Fruit fly (Drosophila melanogaster) whole organism, embryonic: ENCODE results near the gene CG14043.
A peak's percentile ranks its signal among the peaks of the same experiment; 100 is the strongest.

ENCODE experiments used
- ATbp ChIP-seq: fragments of 200-800 bp; sonication (Bioruptor generic); optimal IDR thresholded peaks from 2 replicates; lab custom pipeline; 2017; ENCODE audit warnings: missing biosample characterization, mild to moderate bottlenecking, missing genetic modification characterization, missing genetic modification reagents
- CG10366 ChIP-seq: fragments of 200-800 bp; sonication (Bioruptor generic); IDR thresholded peaks from 2 replicates; pipeline ENCODE4 v1.3.6; 2022; ENCODE audit warnings: missing biosample characterization, missing genetic modification characterization
- CG10462 ChIP-seq: fragments of 200-800 bp; sonication (Bioruptor generic); optimal IDR thresholded peaks from 2 replicates; lab custom pipeline; 2016; ENCODE audit warnings: missing biosample characterization, missing genetic modification characterization
- CG15601 ChIP-seq: fragments of 200-800 bp; sonication (Bioruptor generic); optimal IDR thresholded peaks from 3 replicates; lab custom pipeline; 2019; ENCODE audit warnings: missing biosample characterization, mild to moderate bottlenecking, missing genetic modification characterization, moderate library complexity
- CG16863 ChIP-seq: fragments of 200-800 bp; sonication (Bioruptor generic); optimal IDR thresholded peaks from 3 replicates; lab custom pipeline; 2016; ENCODE audit warnings: missing biosample characterization, missing genetic modification characterization
- CG17186 ChIP-seq: fragments of 200-800 bp; sonication (Bioruptor generic); optimal IDR thresholded peaks from 3 replicates; lab custom pipeline; 2017; ENCODE audit warnings: missing biosample characterization, missing genetic modification reagents, missing genetic modification characterization
- CG1792 ChIP-seq: fragments of 200-800 bp; sonication (Bioruptor generic); optimal IDR thresholded peaks from 2 replicates; lab custom pipeline; 2016; ENCODE audit warnings: missing biosample characterization, missing genetic modification characterization
- CG30020 ChIP-seq: fragments of 200-800 bp; optimal IDR thresholded peaks from 2 replicates; lab custom pipeline; 2019; ENCODE audit warnings: missing biosample characterization, mild to moderate bottlenecking, missing genetic modification characterization, moderate library complexity
- CG3163 ChIP-seq: fragments of 200-800 bp; sonication (Bioruptor generic); optimal IDR thresholded peaks from 3 replicates; lab custom pipeline; 2016; ENCODE audit warnings: missing biosample characterization, missing genetic modification characterization
- CG3281 ChIP-seq: fragments of 200-800 bp; sonication (Bioruptor generic); optimal IDR thresholded peaks from 3 replicates; lab custom pipeline; 2017; ENCODE audit warnings: missing biosample characterization, mild to moderate bottlenecking, missing genetic modification characterization
- CG3726 ChIP-seq: fragments of 200-800 bp; sonication (Bioruptor generic); IDR thresholded peaks from 3 replicates; pipeline ENCODE4, ENCODE4 v1.3.6; 2022; ENCODE audit warnings: missing biosample characterization, missing genetic modification characterization
- CG4282 ChIP-seq: fragments of 200-800 bp; sonication (Bioruptor generic); optimal IDR thresholded peaks from 2 replicates; lab custom pipeline; 2016; ENCODE audit warnings: missing biosample characterization, missing genetic modification characterization
- CG9876 ChIP-seq: fragments of 200-800 bp; sonication (Bioruptor generic); optimal IDR thresholded peaks from 2 replicates; lab custom pipeline; 2016; ENCODE audit warnings: missing biosample characterization, missing genetic modification characterization
- CTCF ChIP-seq: fragments of 200-800 bp; sonication (Bioruptor generic); optimal IDR thresholded peaks from 2 replicates; lab custom pipeline; 2017; ENCODE audit warnings: missing biosample characterization, mild to moderate bottlenecking, missing genetic modification characterization, moderate library complexity
- Dp ChIP-seq: fragments of 200-800 bp; sonication (Bioruptor generic); optimal IDR thresholded peaks from 2 replicates; lab custom pipeline; 2018; ENCODE audit warnings: missing biosample characterization, mild to moderate bottlenecking, missing genetic modification characterization, moderate library complexity
- Dref ChIP-seq: fragments of 200-800 bp; sonication (Bioruptor generic); IDR thresholded peaks from 2 replicates; pipeline ENCODE4 v1.3.6; 2022; ENCODE audit warnings: missing biosample characterization, missing genetic modification characterization
- E2f1 ChIP-seq: fragments of 200-800 bp; sonication (Bioruptor generic); IDR thresholded peaks from 2 replicates; pipeline ENCODE4 v1.3.6; 2022; ENCODE audit warnings: missing biosample characterization, missing genetic modification characterization
- Ets65A ChIP-seq: fragments of 200-800 bp; sonication (Bioruptor generic); peaks from one replicate; lab custom pipeline; 2016; ENCODE audit warnings: missing biosample characterization, missing genetic modification characterization
- H15 ChIP-seq: fragments of 200-800 bp; sonication (Bioruptor generic); IDR thresholded peaks from 3 replicates; pipeline ENCODE4 v1.3.6; 2022; ENCODE audit warnings: missing biosample characterization, missing genetic modification characterization
- HLH4C ChIP-seq: fragments of 200-800 bp; sonication (Bioruptor generic); IDR thresholded peaks from 3 replicates; pipeline ENCODE4 v1.3.6; 2022; ENCODE audit warnings: missing biosample characterization, missing genetic modification characterization; ENCODE audit not compliant: partially characterized antibody
- Hmx ChIP-seq: fragments of 200-800 bp; sonication (Bioruptor generic); optimal IDR thresholded peaks from 2 replicates; lab custom pipeline; 2016; ENCODE audit warnings: missing biosample characterization, missing genetic modification characterization
- Hr78 ChIP-seq, 2 experiments: fragments of 200-800 bp in 1 of 2; fragments of >200 bp in 1 of 2; sonication (Bioruptor generic) in 1 of 2; optimal IDR thresholded peaks; 2 replicates each; lab custom pipeline; 2017 to 2019; ENCODE audit warnings: missing biosample characterization in 2 of 2, missing genetic modification characterization in 2 of 2, mild to moderate bottlenecking in 1 of 2, moderate library complexity in 1 of 2
- Lhr ChIP-seq: fragments of 200-800 bp; sonication (Bioruptor generic); optimal IDR thresholded peaks from 3 replicates; lab custom pipeline; 2017; ENCODE audit warnings: mild to moderate bottlenecking, missing biosample characterization, missing genetic modification reagents, missing genetic modification characterization
- MBD-R2 ChIP-seq: fragments of 200-800 bp; sonication (Bioruptor generic); IDR thresholded peaks from 2 replicates; pipeline ENCODE4 v1.3.6; 2022; ENCODE audit warnings: missing biosample characterization, missing genetic modification characterization
- Med ChIP-seq: fragments of 200-800 bp; sonication (Bioruptor generic); peaks from one replicate; lab custom pipeline; 2016; ENCODE audit warnings: missing biosample characterization, missing genetic modification characterization, mild to moderate bottlenecking, inconsistent platforms, moderate library complexity
- NC2β ChIP-seq: fragments of 200-800 bp; sonication (Bioruptor generic); optimal IDR thresholded peaks from 2 replicates; lab custom pipeline; 2016; ENCODE audit warnings: missing biosample characterization, missing genetic modification characterization
- NfI ChIP-seq: fragments of 200-800 bp; sonication (Bioruptor generic); optimal IDR thresholded peaks from 3 replicates; lab custom pipeline; 2018; ENCODE audit warnings: missing biosample characterization, mild to moderate bottlenecking, missing genetic modification characterization, moderate library complexity
- Sin3A ChIP-seq: fragments of >200 bp; optimal IDR thresholded peaks from 2 replicates; lab custom pipeline; 2018
- Sry-β ChIP-seq: fragments of 200-800 bp; sonication (Bioruptor generic); optimal IDR thresholded peaks from 2 replicates; lab custom pipeline; 2018; ENCODE audit warnings: missing biosample characterization, mild to moderate bottlenecking, missing genetic modification characterization, moderate library complexity
- TFAM ChIP-seq: fragments of 200-800 bp; sonication (Bioruptor generic); optimal IDR thresholded peaks from 2 replicates; lab custom pipeline; 2017; ENCODE audit warnings: missing biosample characterization, missing genetic modification characterization, inconsistent platforms
- ab ChIP-seq: fragments of 200-800 bp; sonication (Bioruptor generic); optimal IDR thresholded peaks from 2 replicates; lab custom pipeline; 2016; ENCODE audit warnings: missing biosample characterization, missing genetic modification characterization
- ato ChIP-seq: fragments of 200-800 bp; sonication (Bioruptor generic); IDR thresholded peaks from 2 replicates; pipeline ENCODE4 v1.3.6; 2022; ENCODE audit warnings: missing biosample characterization, missing genetic modification characterization; ENCODE audit not compliant: partially characterized antibody
- bigmax ChIP-seq: fragments of 200-800 bp; sonication (Bioruptor generic); optimal IDR thresholded peaks from 2 replicates; lab custom pipeline; 2018; ENCODE audit warnings: missing biosample characterization, mild to moderate bottlenecking, missing genetic modification characterization
- bowl ChIP-seq: fragments of 200-800 bp; sonication (Bioruptor generic); IDR thresholded peaks from 2 replicates; pipeline ENCODE4 v1.3.6; 2022; ENCODE audit warnings: missing biosample characterization, missing genetic modification characterization
- btn ChIP-seq: fragments of 200-800 bp; sonication (Bioruptor generic); optimal IDR thresholded peaks from 2 replicates; lab custom pipeline; 2016; ENCODE audit warnings: missing biosample characterization, missing genetic modification characterization
- cg ChIP-seq: fragments of 200-800 bp; sonication (Bioruptor generic); optimal IDR thresholded peaks from 3 replicates; lab custom pipeline; 2019; ENCODE audit warnings: missing biosample characterization, mild to moderate bottlenecking, missing genetic modification characterization, moderate library complexity
- corto ChIP-seq: fragments of 200-800 bp; sonication (Bioruptor generic); optimal IDR thresholded peaks from 2 replicates; lab custom pipeline; 2016; ENCODE audit warnings: missing biosample characterization, mild to moderate bottlenecking, missing genetic modification characterization, moderate library complexity
- gcm ChIP-seq: fragments of 200-800 bp; sonication (Bioruptor generic); optimal IDR thresholded peaks from 2 replicates; lab custom pipeline; 2019; ENCODE audit warnings: missing biosample characterization, mild to moderate bottlenecking, missing genetic modification characterization, moderate library complexity
- grn ChIP-seq: fragments of 200-800 bp; sonication (Bioruptor generic); optimal IDR thresholded peaks from 3 replicates; lab custom pipeline; 2017; ENCODE audit warnings: missing biosample characterization, missing genetic modification characterization
- h ChIP-seq: fragments of >200 bp; optimal IDR thresholded peaks from 2 replicates; lab custom pipeline; 2017
- ind ChIP-seq: fragments of 200-800 bp; sonication (Bioruptor generic); optimal IDR thresholded peaks from 3 replicates; lab custom pipeline; 2016; ENCODE audit warnings: missing biosample characterization, missing genetic modification characterization
- lbe ChIP-seq: fragments of 200-800 bp; sonication (Bioruptor generic); optimal IDR thresholded peaks from 2 replicates; lab custom pipeline; 2016; ENCODE audit warnings: missing biosample characterization, mild to moderate bottlenecking, missing genetic modification characterization
- lilli ChIP-seq: fragments of 200-800 bp; sonication (Bioruptor generic); optimal IDR thresholded peaks from 3 replicates; lab custom pipeline; 2016; ENCODE audit warnings: missing biosample characterization, missing genetic modification characterization
- onecut ChIP-seq: fragments of 200-800 bp; sonication (Bioruptor generic); IDR thresholded peaks from 2 replicates; pipeline ENCODE4 v1.3.6; 2022; ENCODE audit warnings: missing biosample characterization, missing genetic modification characterization
- phol ChIP-seq: fragments of 200-800 bp; sonication (Bioruptor generic); optimal IDR thresholded peaks from 3 replicates; lab custom pipeline; 2018; ENCODE audit warnings: missing biosample characterization, mild to moderate bottlenecking, missing genetic modification characterization, moderate library complexity
- scrt ChIP-seq: fragments of 200-800 bp; sonication (Bioruptor generic); optimal IDR thresholded peaks from 2 replicates; lab custom pipeline; 2018; ENCODE audit warnings: missing biosample characterization, mild to moderate bottlenecking, missing genetic modification characterization, moderate library complexity
- sima ChIP-seq: fragments of 200-800 bp; sonication (Bioruptor generic); optimal IDR thresholded peaks from 2 replicates; lab custom pipeline; 2016; ENCODE audit warnings: missing biosample characterization, missing genetic modification characterization
- ssp ChIP-seq: fragments of 200-800 bp; sonication (Bioruptor generic); IDR thresholded peaks from 2 replicates; pipeline ENCODE4 v1.3.6; 2022; ENCODE audit warnings: missing biosample characterization, missing genetic modification characterization
- trh ChIP-seq: fragments of 200-800 bp; sonication (Bioruptor generic); optimal IDR thresholded peaks from 2 replicates; lab custom pipeline; 2016; ENCODE audit warnings: missing biosample characterization, missing genetic modification characterization
- unpg ChIP-seq: fragments of 200-800 bp; sonication (Bioruptor generic); optimal IDR thresholded peaks from 3 replicates; lab custom pipeline; 2018; ENCODE audit warnings: missing biosample characterization, mild to moderate bottlenecking, missing genetic modification characterization, moderate library complexity
- z ChIP-seq: fragments of 200-800 bp; sonication (Bioruptor generic); IDR thresholded peaks from 3 replicates; pipeline ENCODE4 v1.3.6; 2022; ENCODE audit warnings: missing biosample characterization, missing genetic modification characterization
- zfh2 ChIP-seq: fragments of 200-800 bp; sonication (Bioruptor generic); optimal IDR thresholded peaks from 2 replicates; lab custom pipeline; 2016; ENCODE audit warnings: missing biosample characterization, missing genetic modification characterization

The CG14043 gene

dm6 chr2L:4976988-4977551 lies 5.6 kb downstream of the CG14043 start, which contains the start of the genes Gmd and CG3792 (continued):
- TF ChIP-seq Med (peak; percentile 98), CG17186 (GFP tag; lab: Kevin White, UChicago) (peak; percentile 63), phol (tag; lab: Kevin White, UChicago) (peak; percentile 96), CG10462 (GFP tag; lab: Kevin White, UChicago) (peak; percentile 91), ind (GFP tag; lab: Kevin White, UChicago) (peak; percentile 97), h (lab: Kevin White, UChicago) (no peak), Hmx (GFP tag; lab: Kevin White, UChicago) (peak; percentile 92), bigmax (GFP tag; lab: Kevin White, UChicago) (no peak), z (peak; percentile 35; the same call in 1 of the 3 replicates), scrt (GFP tag; lab: Kevin White, UChicago) (no peak), Lhr (GFP tag; lab: Kevin White, UChicago) (peak; percentile 81), CG4282 (peak; percentile 96), CG3726 (GFP tag; lab: Robert Waterston, UW) (peak; percentile 94), CG9876 (GFP tag; lab: Kevin White, UChicago) (peak; percentile 75), sima (GFP tag; lab: Kevin White, UChicago) (peak; percentile 77), ATbp (GFP tag; lab: Kevin White, UChicago) (no peak), bowl (GFP tag; lab: Robert Waterston, UW) (peak; percentile 89), onecut (GFP tag; lab: Robert Waterston, UW) (peak; percentile 89), MBD-R2 (GFP tag; lab: Robert Waterston, UW) (peak; percentile 97), btn (GFP tag; lab: Kevin White, UChicago) (peak; percentile 68), unpg (peak; percentile 96), CG10366 (GFP tag; lab: Robert Waterston, UW) (peak; percentile 94), ssp (GFP tag; lab: Robert Waterston, UW) (peak; percentile 91), TFAM (GFP tag; lab: Kevin White, UChicago) (peak; percentile 69), NC2β (peak; percentile 91), H15 (peak; percentile 95), ab (GFP tag; lab: Kevin White, UChicago) (peak; percentile 84), CG15601 (tag; lab: Kevin White, UChicago) (peak; percentile 92), grn (GFP tag; lab: Kevin White, UChicago) (peak; percentile 59), NfI (GFP tag; lab: Kevin White, UChicago) (peak; percentile 95), CG16863 (GFP tag; lab: Kevin White, UChicago) (peak; percentile 95), corto (GFP tag; lab: Kevin White, UChicago) (no peak), E2f1 (GFP tag; lab: Robert Waterston, UW) (peak; percentile 96), CTCF (peak; percentile 51), gcm (GFP tag; lab: Kevin White, UChicago) (peak; percentile 81), HLH4C (GFP tag; lab: Robert Waterston, UW) (peak; percentile 84), ato (GFP tag; lab: Robert Waterston, UW) (peak; percentile 54; the same call in 1 of the 2 replicates), Dref (GFP tag; lab: Robert Waterston, UW) (peak; percentile 77), Sry-β (GFP tag; lab: Kevin White, UChicago) (peak; percentile 76), cg (no peak), lilli (GFP tag; lab: Kevin White, UChicago) (peak; percentile 98), CG30020 (peak; percentile 81), Sin3A (lab: Kevin White, UChicago) (peak; percentile 82), CG3281 (GFP tag; lab: Kevin White, UChicago) (peak; percentile 95), Hr78 (GFP tag; optimal IDR thresholded peaks at IDR 0.05; lab: Kevin White, UChicago) (peak in 1 of 2 experiments; percentile 78), CG3163 (GFP tag; lab: Kevin White, UChicago) (peak; percentile 72), Ets65A (GFP tag; lab: Kevin White, UChicago) (peak; percentile 99), zfh2 (GFP tag; lab: Kevin White, UChicago) (peak; percentile 89), Dp (peak; percentile 22), CG1792 (GFP tag; lab: Kevin White, UChicago) (peak; percentile 82), trh (GFP tag; lab: Kevin White, UChicago) (peak; percentile 83), lbe (GFP tag; lab: Kevin White, UChicago) (peak; percentile 91)
